Worm (Caenorhabditis elegans): ENCODE measurements around the gene PDB1.1.

- TF ChIP-seq nhr-11 (tag; optimal IDR thresholded peaks at IDR 0.05) (no peak), ztf-11 (tag; optimal IDR thresholded peaks at IDR 0.05) (no peak)
These were observed 31.9 kb upstream of the PDB1.1 start for ce11 chrX:7590756-7591155.

Measured in whole organism, L2 larva.